Fruit fly (Drosophila melanogaster) whole organism, prepupa: Measurements from ENCODE around the gene Rbfox1.
A peak's percentile ranks its signal among the peaks of the same experiment; 100 is the strongest.

Experiments
- Blimp-1 ChIP-seq: fragments of 200-800 bp; sonication (Bioruptor generic); optimal IDR thresholded peaks from 3 replicates; lab custom pipeline; 2017; ENCODE audit warnings: missing biosample characterization, missing genetic modification characterization, mild to moderate bottlenecking, moderate library complexity, missing genetic modification reagents
- CG10669 ChIP-seq: fragments of 200-800 bp; sonication (Bioruptor generic); optimal IDR thresholded peaks from 3 replicates; lab custom pipeline; 2018; ENCODE audit warnings: missing biosample characterization, mild to moderate bottlenecking, missing genetic modification characterization, moderate library complexity
- CG11294 ChIP-seq: fragments of 200-800 bp; sonication (Bioruptor generic); IDR thresholded peaks from 2 replicates; pipeline ENCODE4 v1.3.6; 2022; ENCODE audit warnings: missing biosample characterization, missing genetic modification characterization
- CG11762 ChIP-seq: fragments of 200-800 bp; sonication (Bioruptor generic); optimal IDR thresholded peaks from 3 replicates; lab custom pipeline; 2016; ENCODE audit warnings: missing biosample characterization, missing genetic modification characterization; ENCODE audit not compliant: insufficient read depth
- CG1621 ChIP-seq: fragments of 200-800 bp; sonication (Bioruptor generic); optimal IDR thresholded peaks from 3 replicates; lab custom pipeline; 2018; ENCODE audit warnings: missing biosample characterization, mild to moderate bottlenecking, missing genetic modification characterization
- CG31627 ChIP-seq: fragments of 200-800 bp; sonication (Bioruptor generic); optimal IDR thresholded peaks from 3 replicates; lab custom pipeline; 2016; ENCODE audit warnings: missing biosample characterization, missing genetic modification characterization
- CG3919 ChIP-seq: fragments of 200-800 bp; sonication (Bioruptor generic); optimal IDR thresholded peaks from 3 replicates; lab custom pipeline; 2016; ENCODE audit warnings: missing biosample characterization, missing genetic modification characterization
- CG6163 ChIP-seq: fragments of 200-800 bp; sonication (Bioruptor generic); IDR thresholded peaks from 3 replicates; pipeline ENCODE4 v1.3.6; 2022; ENCODE audit warnings: missing biosample characterization, missing genetic modification characterization
- CG6792 ChIP-seq: fragments of 200-800 bp; sonication (Bioruptor generic); optimal IDR thresholded peaks from 3 replicates; lab custom pipeline; 2016; ENCODE audit warnings: missing biosample characterization, missing genetic modification characterization
- CG6854 ChIP-seq: fragments of 200-800 bp; sonication (Bioruptor generic); optimal IDR thresholded peaks from 2 replicates; lab custom pipeline; 2017; ENCODE audit warnings: missing biosample characterization, mild to moderate bottlenecking, missing genetic modification characterization
- CG7368 ChIP-seq: fragments of 200-800 bp; sonication (Bioruptor generic); optimal IDR thresholded peaks from 3 replicates; lab custom pipeline; 2016; ENCODE audit warnings: missing biosample characterization, missing genetic modification characterization
- CG8119 ChIP-seq: fragments of 200-800 bp; sonication (Bioruptor generic); IDR thresholded peaks from 3 replicates; pipeline ENCODE4 v1.3.6; 2022; ENCODE audit warnings: missing biosample characterization, missing genetic modification characterization
- CG8319 ChIP-seq: fragments of 200-800 bp; sonication (Bioruptor generic); optimal IDR thresholded peaks from 3 replicates; lab custom pipeline; 2016; ENCODE audit warnings: missing biosample characterization, missing genetic modification characterization
- CG9139 ChIP-seq: fragments of 200-800 bp; sonication (Bioruptor generic); optimal IDR thresholded peaks from 3 replicates; lab custom pipeline; 2017; ENCODE audit warnings: missing biosample characterization, mild to moderate bottlenecking, missing genetic modification characterization
- Eip78C ChIP-seq: fragments of 200-800 bp; sonication (Bioruptor generic); peaks from one replicate; lab custom pipeline; 2016; ENCODE audit warnings: missing biosample characterization, missing genetic modification characterization
- Eip93F ChIP-seq: fragments of 200-800 bp; sonication (Bioruptor generic); optimal IDR thresholded peaks from 2 replicates; lab custom pipeline; 2016; ENCODE audit warnings: missing biosample characterization, mild to moderate bottlenecking, missing genetic modification characterization
- Ets21C ChIP-seq: fragments of 200-800 bp; sonication (Bioruptor generic); optimal IDR thresholded peaks from 3 replicates; lab custom pipeline; 2016; ENCODE audit warnings: missing biosample characterization, missing genetic modification characterization
- Ets96B ChIP-seq: fragments of 200-800 bp; optimal IDR thresholded peaks from 2 replicates; lab custom pipeline; 2019; ENCODE audit warnings: missing biosample characterization, mild to moderate bottlenecking, missing genetic modification characterization, moderate library complexity
- Gug ChIP-seq: fragments of 200-800 bp; sonication (Bioruptor generic); IDR thresholded peaks from 2 replicates; pipeline ENCODE4 v1.3.6; 2022; ENCODE audit warnings: missing biosample characterization, missing genetic modification characterization
- Hr38 ChIP-seq: sonication (Bioruptor generic); optimal IDR thresholded peaks from 2 replicates; lab custom pipeline; 2016; ENCODE audit warnings: missing biosample characterization, missing genetic modification characterization
- Hr39 ChIP-seq: fragments of 200-800 bp; sonication (Bioruptor generic); optimal IDR thresholded peaks from 2 replicates; lab custom pipeline; 2016; ENCODE audit warnings: missing biosample characterization, missing genetic modification characterization
- Hr4 ChIP-seq: fragments of 200-800 bp; sonication (Bioruptor generic); optimal IDR thresholded peaks from 3 replicates; lab custom pipeline; 2016; ENCODE audit warnings: missing biosample characterization, missing genetic modification characterization
- Met ChIP-seq: fragments of 200-800 bp; sonication (Bioruptor generic); optimal IDR thresholded peaks from 3 replicates; lab custom pipeline; 2016; ENCODE audit warnings: missing biosample characterization, missing genetic modification characterization
- Sox102F ChIP-seq: fragments of 200-800 bp; sonication (Bioruptor generic); optimal IDR thresholded peaks from 2 replicates; lab custom pipeline; 2016; ENCODE audit warnings: missing biosample characterization, mild to moderate bottlenecking, missing genetic modification characterization
- Sox15 ChIP-seq: fragments of 200-800 bp; sonication (Bioruptor generic); optimal IDR thresholded peaks from 3 replicates; lab custom pipeline; 2016; ENCODE audit warnings: missing biosample characterization, missing genetic modification characterization
- achi ChIP-seq: fragments of 200-800 bp; sonication (Bioruptor generic); optimal IDR thresholded peaks from 3 replicates; lab custom pipeline; 2016; ENCODE audit warnings: missing biosample characterization, missing genetic modification characterization
- acj6 ChIP-seq: fragments of 200-800 bp; sonication (Bioruptor generic); optimal IDR thresholded peaks from 3 replicates; lab custom pipeline; 2016; ENCODE audit warnings: missing biosample characterization, missing genetic modification characterization
- cyc ChIP-seq: fragments of 200-800 bp; sonication (Bioruptor generic); optimal IDR thresholded peaks from 3 replicates; lab custom pipeline; 2016; ENCODE audit warnings: missing biosample characterization, missing genetic modification characterization
- dac ChIP-seq: fragments of 200-800 bp; sonication (Bioruptor generic); optimal IDR thresholded peaks from 2 replicates; lab custom pipeline; 2017; ENCODE audit warnings: missing biosample characterization, mild to moderate bottlenecking, missing genetic modification characterization
- dsx ChIP-seq: fragments of 200-800 bp; optimal IDR thresholded peaks from 3 replicates; lab custom pipeline; 2019; ENCODE audit warnings: missing biosample characterization, mild to moderate bottlenecking, missing genetic modification characterization, moderate library complexity; ENCODE audit not compliant: poor library complexity, severe bottlenecking
- eg ChIP-seq: fragments of 200-800 bp; sonication (Bioruptor generic); IDR thresholded peaks from 3 replicates; pipeline ENCODE4 v1.3.6; 2022; ENCODE audit warnings: missing biosample characterization, missing genetic modification characterization
- esn ChIP-seq: fragments of 200-800 bp; sonication (Bioruptor generic); optimal IDR thresholded peaks from 2 replicates; lab custom pipeline; 2016; ENCODE audit warnings: missing biosample characterization, mild to moderate bottlenecking, missing genetic modification characterization, moderate library complexity
- fd59A ChIP-seq: fragments of 200-800 bp; sonication (Bioruptor generic); optimal IDR thresholded peaks from 2 replicates; lab custom pipeline; 2017; ENCODE audit warnings: missing biosample characterization, mild to moderate bottlenecking, missing genetic modification characterization, missing genetic modification reagents
- lz ChIP-seq: fragments of 200-800 bp; sonication (Bioruptor generic); optimal IDR thresholded peaks from 3 replicates; lab custom pipeline; 2016; ENCODE audit warnings: missing biosample characterization, missing genetic modification characterization
- net ChIP-seq: fragments of 200-800 bp; sonication (Bioruptor generic); optimal IDR thresholded peaks from 3 replicates; lab custom pipeline; 2016; ENCODE audit warnings: missing biosample characterization, missing genetic modification characterization
- pdm3 ChIP-seq: fragments of 200-800 bp; sonication (Bioruptor generic); optimal IDR thresholded peaks from 3 replicates; lab custom pipeline; 2016; ENCODE audit warnings: missing biosample characterization, missing genetic modification characterization
- spab ChIP-seq: fragments of 200-800 bp; sonication (Bioruptor generic); optimal IDR thresholded peaks from 2 replicates; lab custom pipeline; 2017; ENCODE audit warnings: missing biosample characterization, mild to moderate bottlenecking, missing genetic modification characterization, missing genetic modification reagents
- svp ChIP-seq: fragments of 200-800 bp; sonication (Bioruptor generic); peaks from one replicate; lab custom pipeline; 2016; ENCODE audit warnings: missing biosample characterization, missing genetic modification characterization
- topi ChIP-seq: fragments of 200-800 bp; sonication (Bioruptor generic); optimal IDR thresholded peaks from 3 replicates; lab custom pipeline; 2016; ENCODE audit warnings: missing biosample characterization, missing genetic modification characterization
- vri ChIP-seq: fragments of 200-800 bp; sonication (Bioruptor generic); optimal IDR thresholded peaks from 3 replicates; lab custom pipeline; 2016; ENCODE audit warnings: missing biosample characterization, mild to moderate bottlenecking, missing genetic modification characterization

Rbfox1 gene

dm6 chr3L:10521624-10522023 lies 40.4 kb downstream of the Rbfox1 start (continued):
- TF ChIP-seq Sox102F (GFP tag; lab: Kevin White, UChicago) (no peak), esn (GFP tag; lab: Kevin White, UChicago) (no peak), spab (GFP tag; lab: Kevin White, UChicago) (no peak), net (GFP tag; lab: Kevin White, UChicago) (no peak)
- TF ChIP-seq, all 60 proteins: peak for 6

- TF ChIP-seq dac: no peak
- peak; percentile 25 for TF ChIP-seq Eip78C (GFP tag; lab: Kevin White, UChicago)
- TF ChIP-seq CG7368 (GFP tag; lab: Kevin White, UChicago): no peak
- TF ChIP-seq vri (GFP tag; lab: Kevin White, UChicago): no peak
- no peak for TF ChIP-seq CG8319 (GFP tag; lab: Kevin White, UChicago)
- TF ChIP-seq CG6792 (GFP tag; lab: Kevin White, UChicago): no peak
- TF ChIP-seq CG31627 (GFP tag; lab: Kevin White, UChicago): no peak
- TF ChIP-seq eg (GFP tag; lab: Robert Waterston, UW): 0 out of 3 replicates have a peak, but pooled peaks have one; percentile 24
- TF ChIP-seq esn (GFP tag; lab: Kevin White, UChicago): no peak
- TF ChIP-seq Gug (GFP tag; lab: Robert Waterston, UW): 0 out of 2 replicates have a peak, but pooled peaks have one; percentile 22
- no peak for TF ChIP-seq Sox15
- TF ChIP-seq Ets21C (GFP tag; lab: Kevin White, UChicago): no peak
- TF ChIP-seq CG8119 (GFP tag; lab: Robert Waterston, UW): no peak
- TF ChIP-seq Hr38: no peak
- no peak for TF ChIP-seq Sox102F (GFP tag; lab: Kevin White, UChicago)
- TF ChIP-seq svp: peak; percentile 92
- no peak for TF ChIP-seq lz
- no peak for TF ChIP-seq Blimp-1 (GFP tag; lab: Kevin White, UChicago)
- TF ChIP-seq CG6163: 0 out of 3 replicates have a peak, but pooled peaks have one; percentile 22
- 0 out of 2 replicates have a peak, but pooled peaks have one; percentile 34 for TF ChIP-seq CG11294 (GFP tag; lab: Robert Waterston, UW)
- no peak for TF ChIP-seq Hr39 (GFP tag; lab: Kevin White, UChicago)
These were observed 41.4 kb downstream of the Rbfox1 start for dm6 chr3L:10522391-10523214.

dm6 chr3L:10525168-10525567 lies 44.0 kb downstream of the Rbfox1 start:
- TF ChIP-seq CG31627 (GFP tag; lab: Kevin White, UChicago) (no peak), Ets96B (tag; lab: Kevin White, UChicago) (peak; percentile 44), net (GFP tag; lab: Kevin White, UChicago) (no peak), Eip78C (GFP tag; lab: Kevin White, UChicago) (peak; percentile 84), pdm3 (peak; percentile 0), cyc (GFP tag; lab: Kevin White, UChicago) (no peak), esn (GFP tag; lab: Kevin White, UChicago) (peak; percentile 11), acj6 (peak; percentile 12), achi (GFP tag; lab: Kevin White, UChicago) (peak; percentile 25), CG10669 (GFP tag; lab: Kevin White, UChicago) (peak; percentile 13), CG3919 (GFP tag; lab: Kevin White, UChicago) (peak; percentile 23), svp (peak; percentile 51), spab (GFP tag; lab: Kevin White, UChicago) (peak; percentile 20), CG11294 (GFP tag; lab: Robert Waterston, UW) (no peak), CG9139 (GFP tag; lab: Kevin White, UChicago) (no peak), CG7368 (GFP tag; lab: Kevin White, UChicago) (peak; percentile 5)

dm6 chr3L:10525641-10526382 lies 44.6 kb downstream of the Rbfox1 start:
- TF ChIP-seq CG7368 (GFP tag; lab: Kevin White, UChicago) (no peak), Blimp-1 (GFP tag; lab: Kevin White, UChicago) (no peak), CG3919 (GFP tag; lab: Kevin White, UChicago) (peak; percentile 4), CG1621 (tag; lab: Kevin White, UChicago) (no peak), achi (GFP tag; lab: Kevin White, UChicago) (peak; percentile 35), Met (no peak), Ets21C (GFP tag; lab: Kevin White, UChicago) (no peak), Sox15 (no peak), CG11294 (GFP tag; lab: Robert Waterston, UW) (no peak), Eip93F (GFP tag; lab: Kevin White, UChicago) (no peak), Hr4 (GFP tag; lab: Kevin White, UChicago) (no peak), CG31627 (GFP tag; lab: Kevin White, UChicago) (no peak), CG6854 (GFP tag; lab: Kevin White, UChicago) (no peak), CG11762 (no peak), Sox102F (GFP tag; lab: Kevin White, UChicago) (peak; percentile 16), CG8319 (GFP tag; lab: Kevin White, UChicago) (no peak), svp (peak; percentile 53), fd59A (GFP tag; lab: Kevin White, UChicago) (no peak), dsx (GFP tag; lab: Kevin White, UChicago) (peak; percentile 35), CG9139 (GFP tag; lab: Kevin White, UChicago) (no peak), topi (GFP tag; lab: Kevin White, UChicago) (peak; percentile 21)
